Worm (Caenorhabditis elegans): ENCODE measurements around the gene R08E3.3.

DNA sequence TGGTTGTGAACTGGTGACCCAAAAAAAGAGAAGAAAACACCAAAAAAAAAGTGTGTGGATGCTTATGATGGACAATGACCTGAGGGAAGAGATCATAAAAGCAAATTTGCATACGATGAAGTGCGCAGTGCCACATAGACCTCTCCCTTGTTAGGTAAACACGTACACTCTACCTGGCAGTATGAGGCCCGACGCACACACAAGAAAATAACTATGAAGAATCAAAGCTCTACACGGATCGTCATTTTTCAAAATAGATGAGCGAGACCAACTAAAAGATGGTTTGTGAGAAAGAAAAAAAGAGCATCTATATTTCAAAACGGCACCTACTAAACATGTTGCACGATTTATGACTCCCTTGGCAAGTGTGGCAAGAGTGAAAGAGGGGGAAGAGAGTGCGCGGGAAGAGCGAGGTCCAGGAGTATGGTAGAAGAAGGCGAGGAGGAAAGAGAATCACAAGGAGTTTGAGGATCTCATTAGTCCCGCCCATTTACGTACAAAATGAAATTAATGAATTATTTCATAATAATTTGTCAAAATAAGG is 18.2 kb upstream of the R08E3.3 start, which contains the start of gene mig-13:
- TF ChIP-seq tra-1 (GFP tag; IDR thresholded peaks at IDR 0.05) = no peak
- no peak for TF ChIP-seq mdl-1 (tag; optimal IDR thresholded peaks at IDR 0.05)
- no peak for TF ChIP-seq R02D3.7 (tag; optimal IDR thresholded peaks at IDR 0.05)
- peak in 1 of 2 experiments; percentile 15 for TF ChIP-seq unc-62 (GFP tag; optimal IDR thresholded peaks at IDR 0.05 in 1 of 2)
- no peak for TF ChIP-seq unc-62 (tag; optimal IDR thresholded peaks at IDR 0.05)
- TF ChIP-seq lin-39 (tag; optimal IDR thresholded peaks at IDR 0.05) = no peak
- TF ChIP-seq php-3 (GFP tag; IDR thresholded peaks at IDR 0.05) = no peak
- TF ChIP-seq lim-7 (GFP tag; IDR thresholded peaks at IDR 0.05) = no peak
- TF ChIP-seq nhr-77 (tag; optimal IDR thresholded peaks at IDR 0.05) = no peak
- TF ChIP-seq dmd-6 (GFP tag; IDR thresholded peaks at IDR 0.05) = no peak
- TF ChIP-seq zip-2 (tag; optimal IDR thresholded peaks at IDR 0.05) = no peak
- no peak for TF ChIP-seq nhr-25 (tag; optimal IDR thresholded peaks at IDR 0.05; ENCODE audit: borderline replicate concordance, insufficient read depth)
- TF ChIP-seq daf-12 (tag; optimal IDR thresholded peaks at IDR 0.05) = no peak
- no peak for TF ChIP-seq ZK546.5 (tag; optimal IDR thresholded peaks at IDR 0.05)
- TF ChIP-seq nhr-28 (tag; optimal IDR thresholded peaks at IDR 0.05) = no peak

Data from whole organism, L4 larva.